Worm (Caenorhabditis elegans): ENCODE measurements around the gene R08C7.8.

R08C7.8 gene

DNA sequence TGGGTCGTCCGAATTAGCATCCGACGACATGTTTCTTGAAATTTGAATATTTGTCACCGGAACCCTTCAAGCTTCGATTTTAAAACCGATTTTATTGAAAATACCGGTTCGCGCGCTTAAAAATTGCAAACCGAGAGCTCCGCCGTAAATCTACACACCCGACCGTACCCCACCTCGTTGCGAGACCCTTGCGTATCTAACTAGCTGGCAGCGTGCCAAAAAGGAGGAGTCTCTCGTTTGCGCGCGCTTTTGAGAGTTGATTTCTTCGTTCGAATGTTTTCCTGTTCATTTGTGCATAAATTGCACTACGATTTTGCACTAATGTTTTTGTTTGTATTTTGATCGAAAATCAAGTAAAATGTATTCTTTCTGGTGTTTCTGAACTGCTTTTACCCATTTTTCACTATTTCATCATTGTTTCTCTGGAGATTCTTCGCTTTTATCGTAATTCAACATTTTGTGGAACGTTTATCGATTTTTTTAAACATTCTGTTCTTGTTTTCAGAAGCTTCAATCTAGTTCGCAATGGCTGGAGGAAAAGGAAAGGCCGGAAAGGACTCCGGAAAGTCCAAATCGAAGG lies 11.5 kb upstream of the R08C7.8 start, which contains the start of the genes wapl-1 and htz-1 (continued):
- TF ChIP-seq F10E7.11 (tag; optimal IDR thresholded peaks at IDR 0.05) (no peak), ceh-91 (GFP tag; IDR thresholded peaks at IDR 0.05) (peak; percentile 93), attf-3 (GFP tag; conservative IDR thresholded peaks at IDR 0.05) (peak; percentile 67), T07F8.4 (tag; optimal IDR thresholded peaks at IDR 0.05) (no peak), efl-1 (GFP tag; optimal IDR thresholded peaks at IDR 0.05) (peak; percentile 92), hlh-26 (GFP tag; conservative IDR thresholded peaks at IDR 0.05) (no peak), nhr-80 (tag; optimal IDR thresholded peaks at IDR 0.05) (peak; percentile 67), atf-7 (tag; optimal IDR thresholded peaks at IDR 0.05) (peak; percentile 72), tlf-1 (GFP tag; optimal IDR thresholded peaks at IDR 0.05) (peak; percentile 96), snpc-1.1 (tag; optimal IDR thresholded peaks at IDR 0.05; ENCODE audit: insufficient read depth) (peak; percentile 45), ztf-25 (GFP tag; IDR thresholded peaks at IDR 0.05) (peak; percentile 66; the same call in 1 of the 2 replicates), mcd-1 (GFP tag; IDR thresholded peaks at IDR 0.05) (peak; percentile 93), let-526 (GFP tag; IDR thresholded peaks at IDR 0.05) (peak; percentile 20; the same call in 1 of the 2 replicates), F37B4.10 (GFP tag; IDR thresholded peaks at IDR 0.05) (no peak), sptf-2 (GFP tag; optimal IDR thresholded peaks at IDR 0.05) (no peak), ztf-26 (tag; optimal IDR thresholded peaks at IDR 0.05) (peak; percentile 71), madf-3 (GFP tag; IDR thresholded peaks at IDR 0.05) (peak; percentile 92), madf-6 (GFP tag; IDR thresholded peaks at IDR 0.05) (peak; percentile 96), mes-4 (tag; optimal IDR thresholded peaks at IDR 0.05) (no peak), die-1 (tag; optimal IDR thresholded peaks at IDR 0.05) (no peak), hsf-1 (GFP tag; IDR thresholded peaks at IDR 0.05) (peak; percentile 85), ztf-18 (tag; optimal IDR thresholded peaks at IDR 0.05) (peak; percentile 79), attf-5 (GFP tag; optimal IDR thresholded peaks at IDR 0.05) (peak; percentile 94), ets-4 (GFP tag; optimal IDR thresholded peaks at IDR 0.05) (no peak), xnd-1 (tag; optimal IDR thresholded peaks at IDR 0.05) (peak; percentile 73), attf-6 (GFP tag; IDR thresholded peaks at IDR 0.05) (peak; percentile 65), chd-7 (tag; optimal IDR thresholded peaks at IDR 0.05) (peak; percentile 62), C06A6.2 (GFP tag; conservative IDR thresholded peaks at IDR 0.05) (peak; percentile 85), lsl-1 (GFP tag; optimal IDR thresholded peaks at IDR 0.05) (peak; percentile 96), ztf-6 (GFP tag; IDR thresholded peaks at IDR 0.05) (no peak; the same call in 1 of the 2 replicates), dox-1 (GFP tag; IDR thresholded peaks at IDR 0.05) (peak; percentile 97), pha-4 (tag; optimal IDR thresholded peaks at IDR 0.05) (peak; percentile 88), ccch-3 (GFP tag; optimal IDR thresholded peaks at IDR 0.05) (no peak), lsy-27 (tag; optimal IDR thresholded peaks at IDR 0.05; ENCODE audit: borderline replicate concordance, insufficient read depth) (peak; percentile 63), zim-3 (tag; optimal IDR thresholded peaks at IDR 0.05) (peak; percentile 56), F57A8.1 (GFP tag; optimal IDR thresholded peaks at IDR 0.05) (no peak), F52B5.7 (tag; optimal IDR thresholded peaks at IDR 0.05) (peak; percentile 50), madf-8 (GFP tag; conservative IDR thresholded peaks at IDR 0.05) (peak; percentile 84), repo-1 (tag; optimal IDR thresholded peaks at IDR 0.05) (peak; percentile 80), lin-54 (GFP tag; optimal IDR thresholded peaks at IDR 0.05) (peak; percentile 95), ceh-100 (GFP tag; IDR thresholded peaks at IDR 0.05) (peak; percentile 81), rpc-1 (optimal IDR thresholded peaks at IDR 0.05) (no peak), rpc-1 (tag; optimal IDR thresholded peaks at IDR 0.05) (no peak), pbrm-1 (GFP tag; IDR thresholded peaks at IDR 0.05) (peak; percentile 94), B0261.1 (tag; optimal IDR thresholded peaks at IDR 0.05) (no peak), rcor-1 (GFP tag; IDR thresholded peaks at IDR 0.05) (peak; percentile 92), T26A5.8 (tag; optimal IDR thresholded peaks at IDR 0.05) (no peak)

All from whole organism, young adult.